Worm (Caenorhabditis elegans): Measurements from ENCODE around the gene gst-40.

Gene gst-40

DNA sequence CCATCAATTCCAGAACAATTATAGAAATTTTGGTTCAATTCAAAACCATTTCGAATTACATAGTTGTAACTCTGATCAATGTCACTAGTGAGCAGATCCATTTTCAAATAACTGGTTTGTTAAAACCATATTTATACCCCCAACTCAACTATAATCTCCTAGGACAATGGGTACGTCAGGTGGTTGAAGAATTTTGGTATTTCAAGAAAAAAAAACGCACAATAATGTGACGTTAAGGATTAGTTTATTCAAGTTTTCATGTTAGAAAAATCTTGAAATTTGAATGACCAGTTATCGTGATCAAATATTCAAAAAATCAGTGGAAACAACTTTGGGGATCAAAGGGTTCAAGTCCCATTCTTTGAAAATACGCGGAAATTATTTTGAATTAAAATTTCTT is 29.4 kb upstream of the gst-40 start, which contains the start of gene srt-24:
Gene srt-24 (minus strand): TSS at position 101 of the 400 bp plus-strand sequence.
- TF ChIP-seq unc-120 (tag; optimal IDR thresholded peaks at IDR 0.05; ENCODE audit: poor library complexity, severe bottlenecking) (no peak), unc-39 (tag; optimal IDR thresholded peaks at IDR 0.05) (no peak), M03D4.4 (tag; optimal IDR thresholded peaks at IDR 0.05) (no peak), bed-3 (GFP tag; optimal IDR thresholded peaks at IDR 0.05) (no peak), ceh-83 (GFP tag; optimal IDR thresholded peaks at IDR 0.05) (no peak), mep-1 (tag; optimal IDR thresholded peaks at IDR 0.05) (no peak), elt-1 (tag; optimal IDR thresholded peaks at IDR 0.05; ENCODE audit: borderline replicate concordance, insufficient read depth) (no peak), flh-1 (GFP tag; optimal IDR thresholded peaks at IDR 0.05) (no peak), snpc-4 (tag; optimal IDR thresholded peaks at IDR 0.05) (no peak), sptf-1 (tag; optimal IDR thresholded peaks at IDR 0.05) (no peak), nhr-12 (tag; optimal IDR thresholded peaks at IDR 0.05) (no peak), drap-1 (GFP tag; optimal IDR thresholded peaks at IDR 0.05) (no peak), blmp-1 (tag; optimal IDR thresholded peaks at IDR 0.05) (no peak), lin-13 (tag; optimal IDR thresholded peaks at IDR 0.05) (no peak), nhr-28 (tag; optimal IDR thresholded peaks at IDR 0.05) (no peak), nhr-237 (tag; optimal IDR thresholded peaks at IDR 0.05) (no peak), ces-1 (GFP tag; optimal IDR thresholded peaks at IDR 0.05) (no peak), tbx-8 (GFP tag; optimal IDR thresholded peaks at IDR 0.05) (no peak), nhr-76 (tag; optimal IDR thresholded peaks at IDR 0.05) (no peak), ztf-11 (tag; optimal IDR thresholded peaks at IDR 0.05) (no peak)

ce11 chrIV:736447-736846 is 23.9 kb upstream of the gst-40 start, which contains the start of gene kvs-5:
Gene kvs-5, plus strand, starts transcription at chrIV:736747.
- TF ChIP-seq lsy-2 (tag; optimal IDR thresholded peaks at IDR 0.05) (no peak), unc-62 (GFP tag; optimal IDR thresholded peaks at IDR 0.05) (peak; percentile 79)

ce11 chrIV:740674-741073 is 19.6 kb upstream of the gst-40 start:
- TF ChIP-seq pha-4 (tag; optimal IDR thresholded peaks at IDR 0.05) (no peak), M03D4.4 (tag; optimal IDR thresholded peaks at IDR 0.05) (no peak), zip-8 (tag; optimal IDR thresholded peaks at IDR 0.05) (no peak), unc-62 (GFP tag; optimal IDR thresholded peaks at IDR 0.05) (peak; percentile 95), ces-1 (GFP tag; optimal IDR thresholded peaks at IDR 0.05) (peak; percentile 48), nhr-2 (tag; optimal IDR thresholded peaks at IDR 0.05) (peak; percentile 17), cnd-1 (tag; optimal IDR thresholded peaks at IDR 0.05) (no peak), hlh-1 (tag; optimal IDR thresholded peaks at IDR 0.05) (peak; percentile 78), unc-120 (tag; optimal IDR thresholded peaks at IDR 0.05; ENCODE audit: poor library complexity, severe bottlenecking) (peak; percentile 41), mab-5 (tag; optimal IDR thresholded peaks at IDR 0.05) (peak; percentile 80), nhr-76 (tag; optimal IDR thresholded peaks at IDR 0.05) (no peak)

DNA sequence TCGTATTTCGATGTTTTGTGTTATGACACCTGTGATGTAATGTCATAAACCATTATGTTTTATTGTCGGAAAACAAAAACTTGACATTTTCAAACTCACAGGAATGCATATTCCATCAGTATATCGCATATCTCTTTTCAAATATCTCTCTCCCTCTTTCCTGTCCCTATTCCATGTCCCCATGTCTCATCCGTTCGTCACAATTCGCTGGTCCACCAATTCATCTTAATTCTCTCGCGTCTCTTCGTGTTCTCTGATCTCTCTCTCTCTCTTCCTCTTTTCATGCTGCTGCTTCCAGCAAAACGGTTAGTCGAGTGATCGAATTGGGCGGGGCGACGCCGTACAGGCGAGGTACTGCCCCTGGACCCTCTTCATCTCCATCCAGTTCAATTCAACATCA is 18.5 kb upstream of the gst-40 start:
- TF ChIP-seq unc-62 (GFP tag; optimal IDR thresholded peaks at IDR 0.05) (peak; percentile 53), cnd-1 (tag; optimal IDR thresholded peaks at IDR 0.05) (no peak)

- TF ChIP-seq flh-1 (GFP tag; optimal IDR thresholded peaks at IDR 0.05) (no peak), mls-2 (tag; optimal IDR thresholded peaks at IDR 0.05) (no peak), bed-3 (GFP tag; optimal IDR thresholded peaks at IDR 0.05) (no peak), blmp-1 (tag; optimal IDR thresholded peaks at IDR 0.05) (no peak), mep-1 (tag; optimal IDR thresholded peaks at IDR 0.05) (no peak)
These were observed 14.0 kb upstream of the gst-40 start for ce11 chrIV:746333-746732.

DNA sequence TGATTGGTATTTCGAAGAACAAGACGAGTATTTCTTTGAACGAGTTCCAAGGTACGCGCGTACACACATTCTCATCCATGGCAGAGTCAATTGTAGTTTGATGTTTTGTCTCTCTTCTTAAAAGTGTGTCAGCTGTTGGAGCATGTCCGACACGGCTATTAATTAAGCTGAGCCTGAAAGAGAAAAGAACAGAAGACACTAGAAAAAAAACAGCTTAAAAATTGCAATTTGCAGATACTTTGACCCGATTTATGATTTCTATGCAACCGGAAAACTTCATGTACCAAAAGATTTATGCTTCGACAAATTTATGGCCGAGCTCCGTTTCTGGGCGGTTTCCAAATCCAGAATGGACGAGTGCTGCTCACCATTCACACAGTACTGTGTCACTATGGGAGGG is 10.7 kb upstream of the gst-40 start:
- TF ChIP-seq nhr-2 (tag; optimal IDR thresholded peaks at IDR 0.05) (no peak), flh-1 (GFP tag; optimal IDR thresholded peaks at IDR 0.05) (no peak), unc-39 (tag; optimal IDR thresholded peaks at IDR 0.05) (no peak), tbx-8 (GFP tag; optimal IDR thresholded peaks at IDR 0.05) (no peak), sem-2 (GFP tag; optimal IDR thresholded peaks at IDR 0.05) (no peak), ztf-11 (tag; optimal IDR thresholded peaks at IDR 0.05) (no peak), ceh-39 (tag; optimal IDR thresholded peaks at IDR 0.05) (no peak), blmp-1 (tag; optimal IDR thresholded peaks at IDR 0.05) (no peak), bed-3 (GFP tag; optimal IDR thresholded peaks at IDR 0.05) (no peak), unc-62 (GFP tag; optimal IDR thresholded peaks at IDR 0.05) (no peak), mls-2 (tag; optimal IDR thresholded peaks at IDR 0.05) (no peak), nhr-28 (tag; optimal IDR thresholded peaks at IDR 0.05) (no peak), zip-8 (tag; optimal IDR thresholded peaks at IDR 0.05) (no peak), M03D4.4 (tag; optimal IDR thresholded peaks at IDR 0.05) (no peak), pha-4 (tag; optimal IDR thresholded peaks at IDR 0.05) (no peak), lsy-2 (tag; optimal IDR thresholded peaks at IDR 0.05) (no peak), sptf-1 (tag; optimal IDR thresholded peaks at IDR 0.05) (no peak), unc-120 (tag; optimal IDR thresholded peaks at IDR 0.05; ENCODE audit: poor library complexity, severe bottlenecking) (no peak)

All from whole organism, mixed stage, embryonic.